Fruit fly (Drosophila melanogaster) whole organism, embryonic: ENCODE measurements around the gene CDase.

ENCODE experiments used
- CG16779 ChIP-seq: fragments of 200-800 bp; sonication (Bioruptor generic); IDR thresholded peaks from 2 replicates; pipeline ENCODE4 v1.3.6; 2022; ENCODE audit warnings: missing biosample characterization, missing genetic modification characterization
- CG2889 ChIP-seq: fragments of 200-800 bp; sonication (Bioruptor generic); IDR thresholded peaks from 3 replicates; pipeline ENCODE4 v1.3.6; 2022; ENCODE audit warnings: missing biosample characterization, missing genetic modification characterization
- CG7372 ChIP-seq: fragments of 200-800 bp; sonication (Bioruptor generic); IDR thresholded peaks from 2 replicates; pipeline ENCODE4 v1.3.6; 2022; ENCODE audit warnings: missing biosample characterization, missing genetic modification characterization
- CG8290 ChIP-seq, 3 experiments: fragments of 200-800 bp; sonication (Bioruptor generic); optimal IDR thresholded peaks; 2 replicates each; lab custom pipeline; 2016 to 2019; ENCODE audit warnings: missing biosample characterization in 3 of 3, missing genetic modification characterization in 3 of 3, mild to moderate bottlenecking in 2 of 3, moderate library complexity in 1 of 3
- MBD-R2 ChIP-seq: fragments of 200-800 bp; sonication (Bioruptor generic); IDR thresholded peaks from 2 replicates; pipeline ENCODE4 v1.3.6; 2022; ENCODE audit warnings: missing biosample characterization, missing genetic modification characterization
- MESR4 ChIP-seq: fragments of 200-800 bp; sonication (Bioruptor generic); optimal IDR thresholded peaks from 2 replicates; lab custom pipeline; 2018; ENCODE audit warnings: missing biosample characterization, mild to moderate bottlenecking, missing genetic modification characterization, moderate library complexity
- Opbp ChIP-seq: fragments of 200-800 bp; sonication (Bioruptor generic); IDR thresholded peaks from 3 replicates; pipeline ENCODE4 v1.3.6; 2022; ENCODE audit warnings: missing biosample characterization, missing genetic modification characterization; ENCODE audit not compliant: partially characterized antibody
- grn ChIP-seq: fragments of 200-800 bp; sonication (Bioruptor generic); optimal IDR thresholded peaks from 3 replicates; lab custom pipeline; 2017; ENCODE audit warnings: missing biosample characterization, missing genetic modification characterization
- nerfin-2 ChIP-seq: fragments of 200-800 bp; sonication (Bioruptor generic); IDR thresholded peaks from 2 replicates; pipeline ENCODE4 v1.3.6; 2022; ENCODE audit warnings: missing biosample characterization, missing genetic modification characterization; ENCODE audit not compliant: partially characterized antibody

dm6 chr3R:30503406-30503805, 44.1 kb downstream of the CDase start, which contains the start of gene CG31371:
- TF ChIP-seq CG2889 (GFP tag; lab: Robert Waterston, UW) (no peak), CG16779 (GFP tag; lab: Robert Waterston, UW) (no peak), CG7372 (GFP tag; lab: Robert Waterston, UW) (no peak), grn (GFP tag; lab: Kevin White, UChicago) (no peak), nerfin-2 (GFP tag; lab: Robert Waterston, UW) (no peak), CG8290 (GFP tag; optimal IDR thresholded peaks at IDR 0.05; lab: Kevin White, UChicago) (no peak), CG8290 (tag; optimal IDR thresholded peaks at IDR 0.05; lab: Kevin White, UChicago) (no peak), Opbp (no peak), MESR4 (GFP tag; lab: Kevin White, UChicago) (no peak), MBD-R2 (GFP tag; lab: Robert Waterston, UW) (no peak)
